Worm (Caenorhabditis elegans) whole organism, young adult: Measurements from ENCODE around the gene Y50E8A.1.

ENCODE experiments used
- B0261.1 ChIP-seq: sonication (generic microtip); optimal IDR thresholded peaks from 2 replicates; lab custom pipeline; 2016; ENCODE audit warnings: mild to moderate bottlenecking, missing genetic modification characterization, moderate library complexity, missing compliant biosample characterization
- B0336.3 ChIP-seq: fragments of 200-800 bp; sonication (Bioruptor generic); IDR thresholded peaks from 2 replicates; pipeline ENCODE4 v1.3.6; 2022; ENCODE audit warnings: missing genetic modification characterization, missing compliant biosample characterization
- C06A6.2 ChIP-seq: fragments of 200-800 bp; sonication (Bioruptor generic); conservative IDR thresholded peaks from 2 replicates; pipeline ENCODE4 v1.3.6; 2022; ENCODE audit warnings: missing genetic modification characterization, missing compliant biosample characterization
- F33H1.4 ChIP-seq: fragments of 200-800 bp; sonication (Bioruptor generic); IDR thresholded peaks from 2 replicates; pipeline ENCODE4 v1.3.6; 2022; ENCODE audit warnings: missing genetic modification reagents, missing genetic modification characterization, missing compliant biosample characterization
- F37B4.10 ChIP-seq: fragments of 200-800 bp; sonication (Bioruptor generic); IDR thresholded peaks from 2 replicates; pipeline ENCODE4 v1.3.6; 2022; ENCODE audit warnings: missing genetic modification characterization, missing compliant biosample characterization
- F49E8.2 ChIP-seq: sonication (generic microtip); optimal IDR thresholded peaks from 3 replicates; lab custom pipeline; 2017; ENCODE audit warnings: missing genetic modification characterization, mild to moderate bottlenecking, missing compliant biosample characterization, antibody characterized with exemption, moderate library complexity; ENCODE audit not compliant: insufficient read depth
- ZK185.1 ChIP-seq: sonication (generic microtip); optimal IDR thresholded peaks from 2 replicates; lab custom pipeline; 2016; ENCODE audit warnings: mild to moderate bottlenecking, missing genetic modification characterization, missing compliant biosample characterization; ENCODE audit not compliant: poor library complexity, severe bottlenecking
- ama-1 ChIP-seq, 3 experiments: fragments of 150-350 bp in 1 of 3; sonication (generic microtip) in 2 of 3; optimal IDR thresholded peaks; 2 replicates each; lab custom pipeline; 2014 to 2018; ENCODE audit warnings: missing biosample characterization in 2 of 3, missing genetic modification characterization in 2 of 3, missing genetic modification reagents in 2 of 3
- atf-7 ChIP-seq: sonication (generic microtip); optimal IDR thresholded peaks from 2 replicates; lab custom pipeline; 2017; ENCODE audit warnings: mild to moderate bottlenecking, missing genetic modification characterization, missing compliant biosample characterization
- athp-1 ChIP-seq: sonication (generic microtip); optimal IDR thresholded peaks from 2 replicates; lab custom pipeline; 2017; ENCODE audit warnings: mild to moderate bottlenecking, missing genetic modification characterization, missing compliant biosample characterization
- attf-5 ChIP-seq: fragments of 200-800 bp; sonication (Bioruptor generic); optimal IDR thresholded peaks from 2 replicates; lab custom pipeline; 2018; ENCODE audit warnings: mild to moderate bottlenecking, missing genetic modification characterization, missing compliant biosample characterization
- attf-6 ChIP-seq: fragments of 200-800 bp; sonication (Bioruptor generic); IDR thresholded peaks from 2 replicates; pipeline ENCODE4 v1.3.6; 2022; ENCODE audit warnings: missing genetic modification reagents, missing genetic modification characterization, missing compliant biosample characterization
- bed-1 ChIP-seq: fragments of 200-800 bp; sonication (Bioruptor generic); IDR thresholded peaks from 2 replicates; pipeline ENCODE4 v1.3.6; 2022; ENCODE audit warnings: missing genetic modification reagents, missing genetic modification characterization, missing compliant biosample characterization
- cebp-1 ChIP-seq, 2 experiments: fragments of 200-800 bp in 1 of 2; sonication (Bioruptor generic) in 1 of 2; sonication (generic microtip) in 1 of 2; IDR thresholded peaks in 1 of 2; optimal IDR thresholded peaks in 1 of 2; 2 replicates each; pipeline versions ENCODE4 v1.3.6 to Lab custom; 2017 to 2022; ENCODE audit warnings: missing compliant biosample characterization in 2 of 2, missing genetic modification characterization in 2 of 2, mild to moderate bottlenecking in 1 of 2, missing genetic modification reagents in 1 of 2, moderate library complexity in 1 of 2
- cebp-2 ChIP-seq: fragments of 200-800 bp; sonication (Bioruptor generic); IDR thresholded peaks from 2 replicates; pipeline ENCODE4 v1.3.6; 2022; ENCODE audit warnings: missing genetic modification characterization, missing compliant biosample characterization
- ceh-58 ChIP-seq: fragments of 200-800 bp; sonication (Bioruptor generic); IDR thresholded peaks from 2 replicates; pipeline ENCODE4 v1.3.6; 2022; ENCODE audit warnings: missing genetic modification characterization, missing compliant biosample characterization
- die-1 ChIP-seq: sonication (generic microtip); optimal IDR thresholded peaks from 2 replicates; lab custom pipeline; 2016; ENCODE audit warnings: missing genotype, mild to moderate bottlenecking, missing genetic modification characterization, missing compliant biosample characterization
- dox-1 ChIP-seq: fragments of 200-800 bp; sonication (Bioruptor generic); IDR thresholded peaks from 2 replicates; pipeline ENCODE4 v1.3.6; 2022; ENCODE audit warnings: missing genetic modification reagents, missing genetic modification characterization, missing compliant biosample characterization
- efl-1 ChIP-seq: fragments of 150-350 bp; optimal IDR thresholded peaks from 2 replicates; lab custom pipeline; 2014; ENCODE audit warnings: missing biosample characterization, missing genetic modification reagents, missing genetic modification characterization
- egl-44 ChIP-seq: fragments of 200-800 bp; sonication (Bioruptor generic); IDR thresholded peaks from 2 replicates; pipeline ENCODE4 v1.3.6; 2022; ENCODE audit warnings: missing genetic modification reagents, missing genetic modification characterization, missing compliant biosample characterization
- gei-17 ChIP-seq: fragments of 200-800 bp; sonication (Bioruptor generic); optimal IDR thresholded peaks from 2 replicates; lab custom pipeline; 2018; ENCODE audit warnings: mild to moderate bottlenecking, missing genetic modification characterization, missing compliant biosample characterization
- him-1 ChIP-seq: sonication (generic microtip); optimal IDR thresholded peaks from 2 replicates; lab custom pipeline; 2016; ENCODE audit warnings: missing genotype, missing genetic modification reagents, missing genetic modification characterization, missing compliant biosample characterization
- hlh-12 ChIP-seq: sonication (generic microtip); optimal IDR thresholded peaks from 2 replicates; lab custom pipeline; 2016; ENCODE audit warnings: missing genetic modification characterization, missing compliant biosample characterization
- hmg-20 ChIP-seq: fragments of 200-800 bp; sonication (Bioruptor generic); IDR thresholded peaks from 2 replicates; pipeline ENCODE4 v1.3.6; 2022; ENCODE audit warnings: missing genetic modification reagents, missing genetic modification characterization, missing compliant biosample characterization
- hsf-1 ChIP-seq: fragments of 200-800 bp; sonication (Bioruptor generic); IDR thresholded peaks from 2 replicates; pipeline ENCODE4 v1.3.6; 2022; ENCODE audit warnings: missing genetic modification reagents, missing genetic modification characterization, missing compliant biosample characterization
- lag-1 ChIP-seq: fragments of 200-800 bp; sonication (Bioruptor generic); IDR thresholded peaks from 2 replicates; pipeline ENCODE4 v1.3.6; 2022; ENCODE audit warnings: missing genetic modification reagents, missing genetic modification characterization, missing compliant biosample characterization
- let-607 ChIP-seq, 2 experiments: fragments of 200-800 bp in 1 of 2; sonication (Bioruptor generic) in 1 of 2; sonication (generic microtip) in 1 of 2; optimal IDR thresholded peaks; 2 replicates each; lab custom pipeline; 2016 to 2018; ENCODE audit warnings: mild to moderate bottlenecking in 2 of 2, missing compliant biosample characterization in 2 of 2, missing genetic modification characterization in 2 of 2, moderate library complexity in 2 of 2, missing genotype in 1 of 2
- lin-35 ChIP-seq, 3 experiments: fragments of 150-350 bp in 2 of 3; sonication (generic microtip) in 1 of 3; optimal IDR thresholded peaks; 2 replicates each; lab custom pipeline; 2014 to 2018; ENCODE audit warnings: missing biosample characterization in 3 of 3, missing genetic modification characterization in 3 of 3, missing genetic modification reagents in 3 of 3
- lin-40 ChIP-seq: sonication (generic microtip); optimal IDR thresholded peaks from 2 replicates; lab custom pipeline; 2016; ENCODE audit warnings: missing genetic modification characterization, mild to moderate bottlenecking, missing compliant biosample characterization, missing genotype, missing genetic modification reagents
- lsl-1 ChIP-seq: fragments of 200-800 bp; sonication (Bioruptor generic); optimal IDR thresholded peaks from 2 replicates; lab custom pipeline; 2018; ENCODE audit warnings: mild to moderate bottlenecking, missing genetic modification characterization, moderate library complexity, missing compliant biosample characterization
- madf-6 ChIP-seq: fragments of 200-800 bp; sonication (Bioruptor generic); IDR thresholded peaks from 2 replicates; pipeline ENCODE4 v1.3.6; 2022; ENCODE audit warnings: missing genetic modification reagents, missing genetic modification characterization, missing compliant biosample characterization
- mcd-1 ChIP-seq: fragments of 200-800 bp; sonication (Bioruptor generic); IDR thresholded peaks from 2 replicates; pipeline ENCODE4 v1.3.6; 2022; ENCODE audit warnings: missing genetic modification reagents, missing genetic modification characterization, missing compliant biosample characterization
- nfya-2 ChIP-seq: fragments of 200-800 bp; sonication (Bioruptor generic); IDR thresholded peaks from 2 replicates; pipeline ENCODE4 v1.3.6; 2022; ENCODE audit warnings: missing genetic modification reagents, missing genetic modification characterization, missing compliant biosample characterization
- rcor-1 ChIP-seq: fragments of 200-800 bp; sonication (Bioruptor generic); IDR thresholded peaks from 2 replicates; pipeline ENCODE4 v1.3.6; 2022; ENCODE audit warnings: missing genetic modification reagents, missing genetic modification characterization, missing compliant biosample characterization
- repo-1 ChIP-seq: sonication (generic microtip); optimal IDR thresholded peaks from 2 replicates; lab custom pipeline; 2017; ENCODE audit warnings: mild to moderate bottlenecking, missing genetic modification characterization, missing compliant biosample characterization
- rpc-1 ChIP-seq, 2 experiments: fragments of 150-350 bp in 1 of 2; sonication (generic microtip) in 1 of 2; optimal IDR thresholded peaks; 2 replicates each; lab custom pipeline; 2014 to 2018; ENCODE audit warnings: missing biosample characterization in 1 of 2, missing genetic modification characterization in 1 of 2, missing genetic modification reagents in 1 of 2, missing genotype in 1 of 2
- snpc-1.3 ChIP-seq: sonication (generic microtip); optimal IDR thresholded peaks from 2 replicates; lab custom pipeline; 2017; ENCODE audit warnings: missing genetic modification characterization, mild to moderate bottlenecking, missing compliant biosample characterization, antibody characterized with exemption, moderate library complexity, missing genotype, missing genetic modification reagents; ENCODE audit not compliant: insufficient read depth
- snpc-3.4 ChIP-seq: sonication (generic microtip); optimal IDR thresholded peaks from 2 replicates; lab custom pipeline; 2017; ENCODE audit warnings: missing genetic modification characterization, mild to moderate bottlenecking, missing compliant biosample characterization, antibody characterized with exemption, moderate library complexity, missing genotype, missing genetic modification reagents
- snpc-4 ChIP-seq, 5 experiments: fragments of 150-350 bp in 1 of 5; sonication (generic microtip) in 4 of 5; optimal IDR thresholded peaks; 2 replicates each; lab custom pipeline; 2014 to 2018; ENCODE audit warnings: missing genetic modification characterization in 5 of 5, missing biosample characterization in 3 of 5, antibody characterized with exemption in 2 of 5, mild to moderate bottlenecking in 2 of 5, missing compliant biosample characterization in 2 of 5, missing genotype in 2 of 5, moderate library complexity in 2 of 5, missing genetic modification reagents in 1 of 5
- sptf-2 ChIP-seq: fragments of 200-800 bp; sonication (Bioruptor generic); optimal IDR thresholded peaks from 2 replicates; lab custom pipeline; 2018; ENCODE audit warnings: mild to moderate bottlenecking, missing genetic modification characterization, missing compliant biosample characterization
- unc-130 ChIP-seq: sonication (generic microtip); optimal IDR thresholded peaks from 2 replicates; lab custom pipeline; 2016; ENCODE audit warnings: missing genetic modification reagents, missing genetic modification characterization, missing compliant biosample characterization
- zfh-2 ChIP-seq: fragments of 200-800 bp; sonication (Bioruptor generic); conservative IDR thresholded peaks from 2 replicates; pipeline ENCODE4 v1.3.6; 2022; ENCODE audit warnings: missing genetic modification reagents, missing genetic modification characterization, missing compliant biosample characterization
- ztf-26 ChIP-seq: sonication (generic microtip); optimal IDR thresholded peaks from 2 replicates; lab custom pipeline; 2017; ENCODE audit warnings: missing genetic modification characterization, missing compliant biosample characterization

Gene Y50E8A.1

DNA sequence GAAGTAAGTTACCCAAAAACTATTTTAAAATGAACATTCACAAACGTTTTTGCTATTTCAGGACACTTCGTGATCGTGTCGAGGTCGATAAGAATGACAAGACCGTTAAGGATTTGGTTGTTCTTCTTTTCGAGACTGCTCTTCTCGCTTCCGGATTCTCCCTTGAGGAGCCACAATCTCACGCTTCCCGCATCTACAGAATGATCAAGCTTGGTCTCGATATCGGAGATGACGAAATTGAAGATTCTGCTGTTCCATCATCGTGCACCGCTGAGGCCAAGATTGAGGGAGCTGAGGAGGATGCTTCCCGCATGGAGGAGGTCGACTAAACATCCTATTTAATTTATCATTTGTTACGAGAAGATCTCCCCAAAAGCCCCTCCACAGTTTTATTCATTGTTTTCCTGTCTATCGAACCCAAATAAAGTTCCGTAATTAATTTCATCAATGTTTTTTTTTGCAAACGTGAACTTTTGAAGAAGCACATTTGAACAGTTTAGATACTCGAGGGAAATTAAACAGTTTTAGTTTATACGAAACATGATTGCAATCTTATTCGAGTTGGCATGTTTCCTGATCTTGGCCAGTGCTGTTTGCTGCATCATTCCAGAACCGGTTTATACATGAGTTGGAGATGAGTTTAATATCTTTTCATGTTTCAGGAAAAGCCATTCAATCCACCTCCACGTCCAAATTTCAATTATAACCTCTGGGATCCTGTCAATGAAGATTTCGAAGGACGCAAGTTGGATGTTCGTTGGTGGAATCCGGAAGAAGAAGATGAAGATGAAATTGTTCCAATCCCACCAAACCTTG lies 38.4 kb upstream of the Y50E8A.1 start, which contains the start of gene C47E8.11:
C47E8.11 (plus strand) TSS at position 520 of the 816 bp plus-strand sequence.
- TF ChIP-seq athp-1 (tag; lab: Kevin White, UChicago) (peak; percentile 41), F49E8.2 (tag; lab: Kevin White, UChicago) (peak; percentile 94), nfya-2 (GFP tag; lab: Robert Waterston, UW) (peak; percentile 84; the same call in 1 of the 2 replicates), attf-5 (peak; percentile 26), die-1 (tag; lab: Kevin White, UChicago) (peak; percentile 40), lsl-1 (GFP tag; lab: Kevin White, UChicago) (peak; percentile 52), hsf-1 (GFP tag; lab: Robert Waterston, UW) (peak; percentile 85), atf-7 (peak; percentile 34), rpc-1 (optimal IDR thresholded peaks at IDR 0.05; lab: Kevin White, UChicago) (no peak), rpc-1 (tag; optimal IDR thresholded peaks at IDR 0.05; lab: Kevin White, UChicago) (no peak), hlh-12 (no peak), C06A6.2 (GFP tag; lab: Robert Waterston, UW) (peak; percentile 48; the same call in 1 of the 2 replicates), madf-6 (peak; percentile 84), unc-130 (GFP tag; lab: Kevin White, UChicago) (peak; percentile 46), repo-1 (tag; lab: Kevin White, UChicago) (peak; percentile 80), lin-40 (tag; lab: Kevin White, UChicago) (peak; percentile 52), sptf-2 (peak; percentile 16), gei-17 (GFP tag; lab: Kevin White, UChicago) (peak; percentile 42), snpc-4 (GFP tag; optimal IDR thresholded peaks at IDR 0.05; lab: Kevin White, UChicago) (peak; percentile 3), snpc-4 (tag; optimal IDR thresholded peaks at IDR 0.05; lab: Kevin White, UChicago) (peak in 2 of 4 experiments; percentile 39 to 74), F33H1.4 (GFP tag; lab: Robert Waterston, UW) (peak; percentile 36; the same call in 1 of the 2 replicates), ztf-26 (peak; percentile 74), him-1 (tag; lab: Kevin White, UChicago) (no peak), let-607 (tag; optimal IDR thresholded peaks at IDR 0.05; lab: Kevin White, UChicago) (peak in 1 of 2 experiments; percentile 60), cebp-1 (GFP tag; IDR thresholded peaks at IDR 0.05; lab: Robert Waterston, UW) (no peak), cebp-1 (tag; optimal IDR thresholded peaks at IDR 0.05; lab: Kevin White, UChicago) (peak; percentile 69), attf-6 (GFP tag; lab: Robert Waterston, UW) (no peak; the same call in 1 of the 2 replicates), bed-1 (GFP tag; lab: Robert Waterston, UW) (no peak), ceh-58 (GFP tag; lab: Robert Waterston, UW) (no peak), B0336.3 (GFP tag; lab: Robert Waterston, UW) (peak; percentile 86), B0261.1 (tag; lab: Kevin White, UChicago) (peak; percentile 6), efl-1 (GFP tag; lab: Kevin White, UChicago) (peak; percentile 19), ZK185.1 (peak; percentile 64), ama-1 (optimal IDR thresholded peaks at IDR 0.05; lab: Kevin White, UChicago) (peak; percentile 92), ama-1 (GFP tag; optimal IDR thresholded peaks at IDR 0.05; lab: Kevin White, UChicago) (peak; percentile 57 to 77), snpc-3.4 (tag; lab: Kevin White, UChicago) (peak; percentile 88), zfh-2 (peak; percentile 51), cebp-2 (GFP tag; lab: Robert Waterston, UW) (0 out of 2 replicates have a peak, but pooled peaks have one; percentile 40), snpc-1.3 (peak; percentile 82), rcor-1 (GFP tag; lab: Robert Waterston, UW) (peak; percentile 30), dox-1 (GFP tag; lab: Robert Waterston, UW) (peak; percentile 76), egl-44 (no peak), F37B4.10 (GFP tag; lab: Robert Waterston, UW) (no peak), hmg-20 (GFP tag; lab: Robert Waterston, UW) (peak; percentile 57), mcd-1 (GFP tag; lab: Robert Waterston, UW) (peak; percentile 66), lin-35 (GFP tag; optimal IDR thresholded peaks at IDR 0.05; lab: Kevin White, UChicago) (peak in 1 of 3 experiments; percentile 62), lag-1 (GFP tag; lab: Robert Waterston, UW) (peak; percentile 6; the same call in 1 of the 2 replicates)
